Worm (Caenorhabditis elegans) whole organism, early embryonic: ENCODE results near the gene ZK896.5.

Source experiments
- B0310.2 ChIP-seq: sonication (generic microtip); optimal IDR thresholded peaks from 2 replicates; lab custom pipeline; 2016; ENCODE audit warnings: mild to moderate bottlenecking, missing genetic modification characterization, missing compliant biosample characterization
- F13C5.2 ChIP-seq: sonication (generic microtip); optimal IDR thresholded peaks from 2 replicates; lab custom pipeline; 2017; ENCODE audit warnings: mild to moderate bottlenecking, missing genetic modification characterization, inconsistent platforms, missing compliant biosample characterization
- aly-1 ChIP-seq: sonication (generic microtip); optimal IDR thresholded peaks from 2 replicates; lab custom pipeline; 2016; ENCODE audit warnings: missing genetic modification characterization, missing compliant biosample characterization
- ama-1 ChIP-seq: fragments of 150-350 bp; optimal IDR thresholded peaks from 2 replicates; lab custom pipeline; 2014
- ceh-13 ChIP-seq: fragments of 200-800 bp; sonication (Bioruptor generic); optimal IDR thresholded peaks from 2 replicates; lab custom pipeline; 2018; ENCODE audit warnings: mild to moderate bottlenecking, missing genetic modification characterization, missing compliant biosample characterization
- ceh-36 ChIP-seq: sonication (generic microtip); optimal IDR thresholded peaks from 2 replicates; lab custom pipeline; 2016; ENCODE audit warnings: missing genetic modification characterization, inconsistent platforms, missing compliant biosample characterization
- ets-7 ChIP-seq: sonication (generic microtip); optimal IDR thresholded peaks from 2 replicates; lab custom pipeline; 2016; ENCODE audit warnings: missing genotype, missing genetic modification characterization, missing compliant biosample characterization
- flt-1 ChIP-seq: fragments of 200-800 bp; sonication (Bioruptor generic); IDR thresholded peaks from 2 replicates; pipeline ENCODE4 v1.3.6; 2022; ENCODE audit warnings: missing genetic modification characterization, missing compliant biosample characterization
- hmbx-1 ChIP-seq: sonication (generic microtip); optimal IDR thresholded peaks from 2 replicates; lab custom pipeline; 2016; ENCODE audit warnings: mild to moderate bottlenecking, missing genetic modification characterization, missing compliant biosample characterization
- hmg-4 ChIP-seq: fragments of 200-800 bp; sonication (Bioruptor generic); optimal IDR thresholded peaks from 2 replicates; lab custom pipeline; 2018; ENCODE audit warnings: mild to moderate bottlenecking, missing genetic modification characterization, missing compliant biosample characterization
- hnd-1 ChIP-seq: sonication (generic microtip); optimal IDR thresholded peaks from 2 replicates; lab custom pipeline; 2016; ENCODE audit warnings: missing genetic modification characterization, missing compliant biosample characterization
- pes-1 ChIP-seq: fragments of 200-800 bp; sonication (Bioruptor generic); IDR thresholded peaks from 2 replicates; pipeline ENCODE4 v1.3.6; 2022; ENCODE audit warnings: missing genetic modification reagents, missing genetic modification characterization, missing compliant biosample characterization
- scrt-1 ChIP-seq: fragments of 200-800 bp; sonication (Bioruptor generic); IDR thresholded peaks from 2 replicates; pipeline ENCODE4 v1.3.6; 2022; ENCODE audit warnings: missing genetic modification characterization, missing compliant biosample characterization
- sea-1 ChIP-seq: fragments of 200-800 bp; sonication (Bioruptor generic); conservative IDR thresholded peaks from 2 replicates; pipeline ENCODE4 v1.3.6; 2022; ENCODE audit warnings: missing genetic modification characterization, missing compliant biosample characterization
- tbx-11 ChIP-seq: fragments of 200-800 bp; sonication (Bioruptor generic); IDR thresholded peaks from 2 replicates; pipeline ENCODE4 v1.3.6; 2022; ENCODE audit warnings: missing genetic modification characterization, missing compliant biosample characterization
- tbx-37 ChIP-seq: fragments of 200-800 bp; sonication (Bioruptor generic); conservative IDR thresholded peaks from 2 replicates; pipeline ENCODE4 v1.3.6; 2022; ENCODE audit warnings: missing genetic modification reagents, missing genetic modification characterization, missing compliant biosample characterization
- tra-4 ChIP-seq: sonication (generic microtip); optimal IDR thresholded peaks from 2 replicates; lab custom pipeline; 2017; ENCODE audit warnings: missing genetic modification characterization, missing compliant biosample characterization

ZK896.5 gene

DNA sequence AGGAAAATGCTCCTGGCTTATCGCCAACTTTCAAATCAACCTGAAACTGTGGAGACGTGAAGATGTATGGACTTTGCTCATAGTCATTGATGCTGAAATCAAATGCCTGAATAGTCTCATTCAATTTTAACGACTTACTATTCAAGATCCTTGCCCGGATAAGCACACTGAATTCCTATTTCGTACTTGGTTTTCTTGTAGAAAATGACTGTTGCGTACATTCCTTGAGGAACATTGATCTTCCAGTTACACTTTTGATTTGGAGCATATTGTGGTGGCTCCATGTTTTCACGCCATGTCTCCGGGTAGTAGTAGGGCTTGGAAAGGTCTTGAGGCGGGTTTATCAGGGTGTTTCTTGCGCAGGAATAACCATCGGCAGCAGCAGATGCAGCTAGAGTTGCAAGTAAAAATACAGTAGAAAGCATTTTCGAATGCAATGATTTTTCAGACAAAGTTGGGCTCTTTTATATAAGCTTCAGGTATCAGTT is 35.1 kb upstream of the ZK896.5 start, which contains the start of gene irg-6:
TSS of gene irg-6 (minus strand) at position 438 of the 488 bp plus-strand sequence.
- TF ChIP-seq sea-1 (GFP tag; lab: Robert Waterston, UW) (no peak), ceh-36 (tag; lab: Kevin White, UChicago) (no peak), F13C5.2 (tag; lab: Kevin White, UChicago) (no peak), flt-1 (no peak), aly-1 (tag; lab: Kevin White, UChicago) (no peak), tbx-11 (no peak), ets-7 (tag; lab: Kevin White, UChicago) (no peak), B0310.2 (tag; lab: Kevin White, UChicago) (no peak), pes-1 (GFP tag; lab: Robert Waterston, UW) (no peak), scrt-1 (GFP tag; lab: Robert Waterston, UW) (no peak), hmbx-1 (tag; lab: Kevin White, UChicago) (no peak), ama-1 (no peak), hnd-1 (no peak), tbx-37 (no peak)

DNA sequence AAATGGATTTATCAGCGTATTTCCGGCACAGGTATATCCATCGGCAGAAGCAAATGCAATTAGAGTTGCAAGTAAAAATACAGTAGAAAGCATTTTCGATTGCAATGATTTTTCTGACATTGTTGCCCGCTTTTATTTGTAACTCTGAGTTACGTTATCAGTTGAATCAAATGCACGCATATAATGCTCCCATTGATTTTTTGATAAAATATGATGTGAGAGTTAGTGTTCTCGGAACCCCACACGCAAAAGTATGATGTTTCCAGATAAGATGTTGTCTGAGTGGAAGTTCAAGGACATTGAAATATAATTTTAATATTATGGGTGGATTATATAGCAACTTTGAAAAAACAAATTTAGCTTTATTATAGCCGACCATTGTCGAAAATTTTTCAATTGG is 32.5 kb upstream of the ZK896.5 start, which contains the start of gene K08D8.5:
TSS of gene K08D8.5 (minus strand) at position 140 of the 400 bp plus-strand sequence.
- TF ChIP-seq tbx-37 = no peak
- TF ChIP-seq aly-1 (tag; lab: Kevin White, UChicago) = no peak
- no peak for TF ChIP-seq ceh-13
- no peak for TF ChIP-seq hmbx-1 (tag; lab: Kevin White, UChicago)
- no peak for TF ChIP-seq hmg-4 (GFP tag; lab: Kevin White, UChicago)

DNA sequence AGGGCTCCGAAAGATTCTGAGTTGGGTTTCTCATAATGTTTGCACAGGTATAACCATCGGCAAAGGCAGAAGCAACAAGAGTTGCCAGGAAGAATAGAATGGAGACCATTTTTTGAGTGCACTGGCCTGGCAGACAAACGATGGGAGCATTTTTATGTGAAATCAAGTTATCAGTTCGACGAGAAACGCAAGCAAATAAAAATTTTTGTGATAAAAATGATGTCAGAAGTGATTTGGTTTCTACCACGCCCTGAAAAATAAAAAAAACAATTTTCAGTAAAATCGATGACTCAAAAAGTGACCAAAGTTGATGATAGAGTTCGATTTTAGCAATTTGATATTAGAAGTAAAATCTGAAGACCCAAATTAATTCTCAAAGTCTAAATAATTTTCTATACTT is 30.4 kb upstream of the ZK896.5 start, which contains the start of gene K08D8.4:
TSS of gene K08D8.4 (minus strand) at position 128 of the 400 bp plus-strand sequence.
- TF ChIP-seq aly-1 (tag; lab: Kevin White, UChicago) = no peak
- TF ChIP-seq F13C5.2 (tag; lab: Kevin White, UChicago) = no peak
- no peak for TF ChIP-seq tra-4 (tag; lab: Kevin White, UChicago)
- no peak for TF ChIP-seq hmg-4 (GFP tag; lab: Kevin White, UChicago)
- TF ChIP-seq scrt-1 (GFP tag; lab: Robert Waterston, UW) = no peak
- TF ChIP-seq hmbx-1 (tag; lab: Kevin White, UChicago) = no peak
- no peak for TF ChIP-seq pes-1 (GFP tag; lab: Robert Waterston, UW)
- TF ChIP-seq tbx-11 = no peak
- no peak for TF ChIP-seq ceh-36 (tag; lab: Kevin White, UChicago)
- no peak for TF ChIP-seq tbx-37
- no peak for TF ChIP-seq hnd-1
- no peak for TF ChIP-seq sea-1 (GFP tag; lab: Robert Waterston, UW)
- no peak for TF ChIP-seq ets-7 (tag; lab: Kevin White, UChicago)
- no peak for TF ChIP-seq B0310.2 (tag; lab: Kevin White, UChicago)
- no peak for TF ChIP-seq flt-1
- no peak for TF ChIP-seq ama-1
- no peak for TF ChIP-seq ceh-13

DNA sequence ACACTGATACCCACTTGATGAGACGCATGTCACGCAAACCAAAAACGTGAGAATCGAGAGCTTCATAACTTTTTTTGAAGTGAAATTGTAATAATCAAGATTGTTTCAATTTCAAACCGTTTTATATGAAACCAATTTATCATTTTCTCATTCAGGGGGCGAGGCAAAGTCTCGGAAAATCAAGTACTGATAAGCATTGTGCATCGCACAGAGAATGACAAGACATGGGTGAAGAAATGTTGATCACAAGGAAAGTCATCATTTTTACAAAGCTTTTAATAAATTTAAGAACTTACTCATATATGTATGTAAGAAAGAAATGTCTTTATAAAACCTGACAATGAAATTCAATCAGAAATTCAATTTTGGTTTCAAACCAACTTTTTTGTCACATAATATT is 27.1 kb upstream of the ZK896.5 start, which contains the start of gene K08D8.3:
TSS of gene K08D8.3 (minus strand) at position 131 of the 400 bp plus-strand sequence.
- TF ChIP-seq ceh-36 (tag; lab: Kevin White, UChicago) (no peak), B0310.2 (tag; lab: Kevin White, UChicago) (no peak), sea-1 (GFP tag; lab: Robert Waterston, UW) (no peak), hnd-1 (no peak), hmbx-1 (tag; lab: Kevin White, UChicago) (no peak), aly-1 (tag; lab: Kevin White, UChicago) (no peak), tbx-11 (no peak)

DNA sequence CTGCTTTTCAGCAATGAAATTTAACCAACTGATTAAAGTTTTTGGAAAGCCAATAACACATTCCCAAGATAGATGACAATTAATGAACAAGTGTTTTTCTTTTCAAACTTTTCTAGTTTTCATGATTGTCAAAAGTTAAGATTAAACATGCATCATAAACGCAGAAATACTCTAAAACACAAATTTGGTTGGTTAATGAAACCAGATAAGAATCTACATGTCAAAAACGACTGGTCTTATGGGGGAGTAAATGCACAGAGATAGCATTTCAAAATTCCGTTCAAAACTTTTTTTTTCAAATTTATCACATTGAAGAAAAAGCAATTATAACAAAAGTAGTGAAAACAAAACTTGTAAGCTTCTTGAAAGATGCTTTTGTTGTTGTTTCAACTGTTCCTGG is 24.2 kb upstream of the ZK896.5 start:
- TF ChIP-seq pes-1 (GFP tag; lab: Robert Waterston, UW) (no peak), ets-7 (tag; lab: Kevin White, UChicago) (no peak), hmbx-1 (tag; lab: Kevin White, UChicago) (no peak), flt-1 (no peak), hmg-4 (GFP tag; lab: Kevin White, UChicago) (no peak), ceh-13 (no peak), scrt-1 (GFP tag; lab: Robert Waterston, UW) (no peak), B0310.2 (tag; lab: Kevin White, UChicago) (no peak), aly-1 (tag; lab: Kevin White, UChicago) (no peak), sea-1 (GFP tag; lab: Robert Waterston, UW) (no peak), tbx-37 (no peak), tra-4 (tag; lab: Kevin White, UChicago) (no peak), ama-1 (no peak), ceh-36 (tag; lab: Kevin White, UChicago) (no peak), F13C5.2 (tag; lab: Kevin White, UChicago) (no peak), hnd-1 (no peak), tbx-11 (no peak)

DNA sequence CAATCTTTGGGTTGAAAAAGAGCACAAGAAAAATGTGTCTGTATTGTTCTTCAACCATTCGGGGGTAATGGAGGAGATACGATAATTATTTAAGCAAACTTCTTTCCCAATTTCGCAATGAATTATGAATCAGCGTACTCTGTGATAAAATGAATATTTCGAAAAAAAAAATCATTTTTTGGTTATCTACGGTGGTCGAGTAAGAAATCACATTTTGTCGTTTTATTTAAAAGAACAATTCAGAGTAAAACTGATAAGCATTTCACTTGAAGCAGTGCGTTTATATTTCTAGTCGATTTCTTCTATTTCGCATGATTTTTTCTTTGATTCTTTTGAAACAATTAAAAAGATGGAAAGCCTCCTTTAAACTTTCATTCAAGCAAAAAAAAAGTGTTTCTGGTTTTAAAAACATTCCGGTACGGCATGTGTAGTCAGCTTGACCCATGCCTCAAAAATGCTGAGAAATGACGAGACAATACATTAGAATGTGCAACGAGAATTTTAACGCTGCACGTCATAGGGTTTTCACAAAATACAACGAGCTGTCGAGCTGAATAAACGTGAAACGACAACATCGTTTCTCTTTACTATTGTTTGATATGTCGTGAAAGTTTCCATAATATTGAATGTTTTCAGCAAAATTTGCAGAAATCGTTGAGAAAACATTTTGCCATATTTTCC is 23.1 kb upstream of the ZK896.5 start, which contains the start of gene K08D8.2:
TSS of gene K08D8.2 (plus strand) at position 631 of the 681 bp plus-strand sequence.
- TF ChIP-seq ceh-36 (tag; lab: Kevin White, UChicago) (no peak), B0310.2 (tag; lab: Kevin White, UChicago) (no peak), F13C5.2 (tag; lab: Kevin White, UChicago) (no peak), aly-1 (tag; lab: Kevin White, UChicago) (no peak), hmg-4 (GFP tag; lab: Kevin White, UChicago) (no peak), hmbx-1 (tag; lab: Kevin White, UChicago) (no peak), ama-1 (no peak)

DNA sequence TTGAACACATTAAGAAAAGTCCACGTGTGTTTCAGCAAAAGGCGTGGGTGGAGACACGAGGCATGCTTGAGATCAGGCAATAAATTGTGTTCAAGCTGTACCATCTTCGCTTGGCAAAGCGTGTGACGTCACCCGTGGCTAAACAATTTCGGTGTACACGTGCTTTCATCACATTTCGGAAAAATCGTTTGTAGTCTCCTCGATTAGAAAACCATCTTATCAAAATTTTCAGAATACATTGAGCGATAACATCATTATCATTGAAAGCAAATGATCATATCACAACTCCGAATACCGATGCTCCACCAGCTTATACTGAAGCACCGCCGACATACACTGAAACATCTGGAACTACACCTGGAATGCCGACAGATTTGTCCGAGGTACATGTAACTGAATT is 22.2 kb upstream of the ZK896.5 start:
- TF ChIP-seq ama-1 = no peak
- TF ChIP-seq tra-4 (tag; lab: Kevin White, UChicago) = no peak
